Worm (Caenorhabditis elegans) whole organism, late embryonic: ENCODE data around the gene str-174.

Experiments
- C08G9.2 ChIP-seq: sonication (generic microtip); optimal IDR thresholded peaks from 2 replicates; lab custom pipeline; 2016; ENCODE audit warnings: mild to moderate bottlenecking, missing genetic modification characterization, moderate library complexity, missing compliant biosample characterization
- C38D4.7 ChIP-seq: fragments of 200-800 bp; sonication (Bioruptor generic); optimal IDR thresholded peaks from 2 replicates; lab custom pipeline; 2018; ENCODE audit warnings: mild to moderate bottlenecking, missing genetic modification characterization, moderate library complexity, missing compliant biosample characterization
- F13H6.1 ChIP-seq: sonication (generic microtip); optimal IDR thresholded peaks from 2 replicates; lab custom pipeline; 2016; ENCODE audit warnings: missing genetic modification characterization, missing compliant biosample characterization
- T23F11.4 ChIP-seq: fragments of 200-800 bp; sonication (Bioruptor generic); optimal IDR thresholded peaks from 2 replicates; lab custom pipeline; 2018; ENCODE audit warnings: mild to moderate bottlenecking, missing genetic modification characterization, missing compliant biosample characterization
- ahr-1 ChIP-seq: sonication (generic microtip); optimal IDR thresholded peaks from 2 replicates; lab custom pipeline; 2016; ENCODE audit warnings: missing genetic modification characterization, missing compliant biosample characterization
- ceh-18 ChIP-seq: sonication (generic microtip); optimal IDR thresholded peaks from 2 replicates; lab custom pipeline; 2016; ENCODE audit warnings: missing genetic modification characterization, missing compliant biosample characterization
- ceh-19 ChIP-seq: fragments of 200-800 bp; sonication (Bioruptor generic); optimal IDR thresholded peaks from 2 replicates; lab custom pipeline; 2018; ENCODE audit warnings: mild to moderate bottlenecking, missing genetic modification characterization, missing compliant biosample characterization
- ceh-2 ChIP-seq: sonication (generic microtip); optimal IDR thresholded peaks from 2 replicates; lab custom pipeline; 2016; ENCODE audit warnings: missing genotype, missing genetic modification characterization, missing compliant biosample characterization
- ceh-22 ChIP-seq: sonication (generic microtip); optimal IDR thresholded peaks from 2 replicates; lab custom pipeline; 2017; ENCODE audit warnings: missing biosample characterization, missing genetic modification characterization
- ceh-24 ChIP-seq: sonication (generic microtip); optimal IDR thresholded peaks from 2 replicates; lab custom pipeline; 2016; ENCODE audit warnings: mild to moderate bottlenecking, missing genetic modification characterization, missing compliant biosample characterization
- ceh-30 ChIP-seq: fragments of 150-350 bp; optimal IDR thresholded peaks from 2 replicates; lab custom pipeline; 2014; ENCODE audit warnings: missing biosample characterization, missing genetic modification characterization
- ceh-31 ChIP-seq: sonication (generic microtip); optimal IDR thresholded peaks from 2 replicates; lab custom pipeline; 2016; ENCODE audit warnings: missing genetic modification characterization, missing compliant biosample characterization
- ceh-34 ChIP-seq: sonication (generic microtip); optimal IDR thresholded peaks from 2 replicates; lab custom pipeline; 2016; ENCODE audit warnings: mild to moderate bottlenecking, missing genetic modification characterization, missing compliant biosample characterization
- ceh-9 ChIP-seq: sonication (generic microtip); optimal IDR thresholded peaks from 2 replicates; lab custom pipeline; 2016; ENCODE audit warnings: mild to moderate bottlenecking, missing genetic modification characterization, inconsistent platforms, missing compliant biosample characterization
- che-1 ChIP-seq: sonication (generic microtip); optimal IDR thresholded peaks from 2 replicates; lab custom pipeline; 2016; ENCODE audit warnings: mild to moderate bottlenecking, missing genetic modification characterization, missing compliant biosample characterization
- dve-1 ChIP-seq: sonication (generic microtip); optimal IDR thresholded peaks from 2 replicates; lab custom pipeline; 2017; ENCODE audit warnings: antibody characterized with exemption, mild to moderate bottlenecking, missing genetic modification characterization, missing compliant biosample characterization
- ets-4 ChIP-seq: sonication (generic microtip); optimal IDR thresholded peaks from 2 replicates; lab custom pipeline; 2016; ENCODE audit warnings: missing genetic modification characterization, missing compliant biosample characterization
- hlh-15 ChIP-seq: sonication (generic microtip); optimal IDR thresholded peaks from 2 replicates; lab custom pipeline; 2016; ENCODE audit warnings: missing genetic modification characterization, missing compliant biosample characterization
- hlh-30 ChIP-seq: sonication (generic microtip); optimal IDR thresholded peaks from 2 replicates; lab custom pipeline; 2017; ENCODE audit warnings: antibody characterized with exemption, missing genetic modification characterization, missing compliant biosample characterization; ENCODE audit not compliant: insufficient read depth
- hlh-8 ChIP-seq: sonication (generic microtip); optimal IDR thresholded peaks from 2 replicates; lab custom pipeline; 2016; ENCODE audit warnings: missing genotype, missing genetic modification characterization, missing compliant biosample characterization
- lim-6 ChIP-seq: sonication (generic microtip); optimal IDR thresholded peaks from 2 replicates; lab custom pipeline; 2016; ENCODE audit warnings: missing genetic modification characterization, missing compliant biosample characterization
- lin-11 ChIP-seq: fragments of 200-800 bp; sonication (Bioruptor generic); optimal IDR thresholded peaks from 2 replicates; lab custom pipeline; 2018; ENCODE audit warnings: mild to moderate bottlenecking, missing genetic modification characterization, missing compliant biosample characterization
- madf-2 ChIP-seq: sonication (generic microtip); optimal IDR thresholded peaks from 2 replicates; lab custom pipeline; 2017; ENCODE audit warnings: missing genetic modification characterization, missing compliant biosample characterization
- nhr-232 ChIP-seq: sonication (generic microtip); optimal IDR thresholded peaks from 2 replicates; lab custom pipeline; 2016; ENCODE audit warnings: missing genetic modification characterization, missing compliant biosample characterization
- npax-4 ChIP-seq: sonication (generic microtip); optimal IDR thresholded peaks from 2 replicates; lab custom pipeline; 2016; ENCODE audit warnings: missing genetic modification characterization, missing compliant biosample characterization
- pag-3 ChIP-seq: sonication (generic microtip); optimal IDR thresholded peaks from 2 replicates; lab custom pipeline; 2016; ENCODE audit warnings: missing compliant biosample characterization, missing genetic modification characterization, borderline replicate concordance
- pax-1 ChIP-seq: fragments of 150-350 bp; optimal IDR thresholded peaks from 2 replicates; lab custom pipeline; 2014; ENCODE audit warnings: missing biosample characterization, missing genetic modification characterization
- pqm-1 ChIP-seq: sonication (generic microtip); optimal IDR thresholded peaks from 2 replicates; lab custom pipeline; 2016; ENCODE audit warnings: missing genetic modification characterization, missing compliant biosample characterization
- pros-1 ChIP-seq: fragments of 150-350 bp; optimal IDR thresholded peaks from 2 replicates; lab custom pipeline; 2014; ENCODE audit warnings: missing biosample characterization, missing genetic modification reagents, missing genetic modification characterization
- ref-2 ChIP-seq: sonication (generic microtip); optimal IDR thresholded peaks from 2 replicates; lab custom pipeline; 2016; ENCODE audit warnings: missing genetic modification characterization, missing compliant biosample characterization
- sdc-2 ChIP-seq: sonication (generic microtip); optimal IDR thresholded peaks from 2 replicates; lab custom pipeline; 2016; ENCODE audit warnings: missing genotype, missing genetic modification characterization, missing compliant biosample characterization
- tbx-7 ChIP-seq: sonication (generic microtip); optimal IDR thresholded peaks from 2 replicates; lab custom pipeline; 2016; ENCODE audit warnings: missing genotype, missing genetic modification characterization, missing compliant biosample characterization
- unc-3 ChIP-seq, 2 experiments: fragments of 200-800 bp in 1 of 2; sonication (Bioruptor generic) in 1 of 2; sonication (generic microtip) in 1 of 2; conservative IDR thresholded peaks in 1 of 2; optimal IDR thresholded peaks in 1 of 2; 2 replicates each; pipeline versions ENCODE4 v1.3.6 to Lab custom; 2016 to 2022; ENCODE audit warnings: missing compliant biosample characterization in 2 of 2, missing genetic modification characterization in 2 of 2, missing genetic modification reagents in 1 of 2
- unc-42 ChIP-seq: sonication (generic microtip); optimal IDR thresholded peaks from 2 replicates; lab custom pipeline; 2016; ENCODE audit warnings: missing genotype, missing genetic modification characterization, missing compliant biosample characterization
- zip-5 ChIP-seq: sonication (generic microtip); optimal IDR thresholded peaks from 2 replicates; lab custom pipeline; 2016; ENCODE audit warnings: missing genetic modification characterization, missing compliant biosample characterization
- ztf-16 ChIP-seq: sonication (generic microtip); optimal IDR thresholded peaks from 2 replicates; lab custom pipeline; 2017; ENCODE audit warnings: missing genetic modification characterization, missing compliant biosample characterization

str-174 gene

ce11 chrIV:4842030-4842429, 32.5 kb downstream of the str-174 start:
- TF ChIP-seq C38D4.7 (GFP tag; lab: Kevin White, UChicago) (no peak), unc-3 (GFP tag; conservative IDR thresholded peaks at IDR 0.05; lab: Robert Waterston, UW) (no peak), unc-3 (tag; optimal IDR thresholded peaks at IDR 0.05; lab: Kevin White, UChicago) (no peak), hlh-30 (tag; lab: Kevin White, UChicago) (no peak), ceh-2 (tag; lab: Kevin White, UChicago) (no peak), unc-42 (tag; lab: Kevin White, UChicago) (no peak), ztf-16 (tag; lab: Kevin White, UChicago) (no peak), sdc-2 (tag; lab: Kevin White, UChicago) (no peak), pros-1 (tag; lab: Kevin White, UChicago) (no peak), pax-1 (tag; lab: Kevin White, UChicago) (no peak), ceh-31 (tag; lab: Kevin White, UChicago) (no peak), npax-4 (tag; lab: Kevin White, UChicago) (no peak)
- TF ChIP-seq, all 69 proteins: peak for 0

DNA sequence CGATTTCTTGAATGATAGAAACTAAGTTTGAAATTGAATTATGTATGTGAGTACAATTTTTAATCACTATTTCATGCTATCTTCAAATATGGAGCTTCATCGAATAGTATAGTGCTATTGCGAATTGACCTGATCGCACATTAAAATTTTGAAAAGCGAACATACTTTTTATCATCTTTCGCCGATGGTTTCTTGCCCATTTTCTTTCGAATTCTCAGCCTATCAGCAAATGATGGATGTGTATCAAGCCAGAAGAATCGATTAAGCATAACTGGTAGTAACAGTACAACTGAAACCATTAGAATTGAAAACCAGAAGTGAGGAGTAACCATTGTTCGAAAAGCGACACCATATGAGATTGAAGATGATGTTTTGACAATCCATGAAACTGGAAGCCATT, 44.9 kb downstream of the str-174 start:
- TF ChIP-seq pag-3 (tag; lab: Kevin White, UChicago): no peak
- TF ChIP-seq ceh-34 (tag; lab: Kevin White, UChicago): no peak
- TF ChIP-seq ceh-18 (tag; lab: Kevin White, UChicago): no peak
- TF ChIP-seq ceh-24: no peak
- no peak for TF ChIP-seq hlh-15 (tag; lab: Kevin White, UChicago)
- TF ChIP-seq nhr-232 (tag; lab: Kevin White, UChicago): no peak
- no peak for TF ChIP-seq ceh-22 (tag; lab: Kevin White, UChicago)
- no peak for TF ChIP-seq unc-3 (GFP tag; conservative IDR thresholded peaks at IDR 0.05; lab: Robert Waterston, UW)
- no peak for TF ChIP-seq unc-3 (tag; optimal IDR thresholded peaks at IDR 0.05; lab: Kevin White, UChicago)
- TF ChIP-seq hlh-8 (tag; lab: Kevin White, UChicago): no peak
- TF ChIP-seq madf-2 (tag; lab: Kevin White, UChicago): no peak
- TF ChIP-seq lin-11 (tag; lab: Kevin White, UChicago): no peak
- no peak for TF ChIP-seq C08G9.2 (tag; lab: Kevin White, UChicago)
- TF ChIP-seq che-1 (tag; lab: Kevin White, UChicago): no peak

ce11 chrIV:4827219-4827618, 47.3 kb downstream of the str-174 start, which contains the start of gene mpz-4:
mpz-4 (minus strand) TSS chrIV:4827319.
- TF ChIP-seq hlh-15 (tag; lab: Kevin White, UChicago) (no peak), lin-11 (tag; lab: Kevin White, UChicago) (no peak), lim-6 (tag; lab: Kevin White, UChicago) (no peak), T23F11.4 (GFP tag; lab: Kevin White, UChicago) (no peak), sdc-2 (tag; lab: Kevin White, UChicago) (no peak), C38D4.7 (GFP tag; lab: Kevin White, UChicago) (no peak), ets-4 (tag; lab: Kevin White, UChicago) (no peak), F13H6.1 (tag; lab: Kevin White, UChicago) (no peak), ref-2 (tag; lab: Kevin White, UChicago) (no peak), ceh-9 (tag; lab: Kevin White, UChicago) (no peak), madf-2 (tag; lab: Kevin White, UChicago) (no peak), ceh-19 (GFP tag; lab: Kevin White, UChicago) (no peak), ahr-1 (tag; lab: Kevin White, UChicago) (no peak), tbx-7 (tag; lab: Kevin White, UChicago) (no peak), ceh-30 (no peak), dve-1 (no peak), pax-1 (tag; lab: Kevin White, UChicago) (no peak), C08G9.2 (tag; lab: Kevin White, UChicago) (no peak), pqm-1 (tag; lab: Kevin White, UChicago) (no peak), zip-5 (no peak)
